Worm (Caenorhabditis elegans) whole organism, early embryonic: Measurements from ENCODE around the gene C17E7.4.

ENCODE experiments used
- aly-1 ChIP-seq: sonication (generic microtip); optimal IDR thresholded peaks from 2 replicates; lab custom pipeline; 2016; ENCODE audit warnings: missing genetic modification characterization, missing compliant biosample characterization
- ama-1 ChIP-seq: fragments of 150-350 bp; optimal IDR thresholded peaks from 2 replicates; lab custom pipeline; 2014
- flt-1 ChIP-seq: fragments of 200-800 bp; sonication (Bioruptor generic); IDR thresholded peaks from 2 replicates; pipeline ENCODE4 v1.3.6; 2022; ENCODE audit warnings: missing genetic modification characterization, missing compliant biosample characterization
- hmbx-1 ChIP-seq: sonication (generic microtip); optimal IDR thresholded peaks from 2 replicates; lab custom pipeline; 2016; ENCODE audit warnings: mild to moderate bottlenecking, missing genetic modification characterization, missing compliant biosample characterization
- hnd-1 ChIP-seq: sonication (generic microtip); optimal IDR thresholded peaks from 2 replicates; lab custom pipeline; 2016; ENCODE audit warnings: missing genetic modification characterization, missing compliant biosample characterization
- sea-1 ChIP-seq: fragments of 200-800 bp; sonication (Bioruptor generic); conservative IDR thresholded peaks from 2 replicates; pipeline ENCODE4 v1.3.6; 2022; ENCODE audit warnings: missing genetic modification characterization, missing compliant biosample characterization

- TF ChIP-seq ama-1 (lab: Kevin White, UChicago) (no peak), hnd-1 (no peak), flt-1 (GFP tag; lab: Robert Waterston, UW) (no peak), hmbx-1 (tag; lab: Kevin White, UChicago) (no peak), aly-1 (no peak), sea-1 (GFP tag; lab: Robert Waterston, UW) (no peak)
Observed at ce11 chrV:3892361-3892904, at the start of gene C17E7.4.
